Fruit fly (Drosophila melanogaster): Measurements from ENCODE around the gene CG34377.

Gene CG34377

DNA sequence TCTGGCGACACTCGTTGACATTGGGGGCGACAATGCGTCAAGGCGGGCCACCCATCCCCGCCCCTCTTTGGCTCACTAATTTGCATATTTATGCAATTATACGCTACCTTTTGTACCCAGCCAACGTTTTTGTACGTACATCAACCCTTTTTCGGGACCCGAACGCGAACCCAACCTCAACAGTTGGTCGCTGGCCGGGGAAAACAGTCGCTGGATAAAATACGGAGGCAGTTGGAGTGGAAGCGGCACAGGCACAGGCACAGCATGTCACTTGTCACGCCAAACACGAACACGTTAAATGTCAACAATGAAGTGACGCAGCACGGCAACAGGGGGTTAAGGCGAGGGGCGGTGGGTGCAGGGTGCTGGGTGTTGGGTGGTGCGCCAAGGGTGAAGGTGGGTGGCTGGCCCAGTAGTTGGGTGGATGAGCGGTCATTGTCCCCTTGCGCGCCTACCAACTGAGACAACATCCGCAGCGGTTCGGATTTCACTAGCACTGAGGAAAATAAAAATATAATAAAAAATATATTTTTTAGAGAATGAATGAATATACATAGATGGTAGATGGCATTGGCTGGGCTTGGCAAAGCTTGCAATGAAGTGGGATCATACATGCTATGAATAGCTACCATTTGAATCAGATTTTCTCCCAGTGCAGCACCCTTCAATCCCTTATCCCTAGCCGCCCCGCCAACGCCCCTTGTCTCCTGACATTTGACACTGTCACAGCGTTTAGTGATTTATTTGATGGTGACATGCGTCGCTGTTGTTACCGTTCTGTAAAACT, 63.0 kb downstream of the CG34377 start (continued):
- TF ChIP-seq CG10147 (GFP tag; optimal IDR thresholded peaks at IDR 0.05) (no peak), Dip2 (GFP tag; IDR thresholded peaks at IDR 0.05) (no peak), Abd-B (GFP tag; optimal IDR thresholded peaks at IDR 0.05) (no peak), Ada2b (GFP tag; IDR thresholded peaks at IDR 0.05) (peak; percentile 24; the same call in 1 of the 2 replicates), BtbVII (GFP tag; optimal IDR thresholded peaks at IDR 0.05) (no peak), Hr39 (optimal IDR thresholded peaks at IDR 0.05) (no peak), Max (GFP tag; optimal IDR thresholded peaks at IDR 0.05) (no peak), nom (GFP tag; optimal IDR thresholded peaks at IDR 0.05) (no peak), jumu (GFP tag; optimal IDR thresholded peaks at IDR 0.05) (no peak), CG16863 (GFP tag; optimal IDR thresholded peaks at IDR 0.05) (no peak), Myb (GFP tag; optimal IDR thresholded peaks at IDR 0.05) (no peak), CG2120 (GFP tag; optimal IDR thresholded peaks at IDR 0.05) (no peak), B-H2 (GFP tag; optimal IDR thresholded peaks at IDR 0.05) (no peak), fd3F (GFP tag; optimal IDR thresholded peaks at IDR 0.05) (no peak), Lhr (GFP tag; optimal IDR thresholded peaks at IDR 0.05) (no peak), kah (GFP tag; optimal IDR thresholded peaks at IDR 0.05) (no peak), fd64A (GFP tag; optimal IDR thresholded peaks at IDR 0.05) (no peak), CG2202 (tag; optimal IDR thresholded peaks at IDR 0.05) (no peak), CG4854 (GFP tag; optimal IDR thresholded peaks at IDR 0.05) (no peak), CG13624 (GFP tag; optimal IDR thresholded peaks at IDR 0.05) (no peak), CG15514 (GFP tag; optimal IDR thresholded peaks at IDR 0.05) (no peak), CG3995 (GFP tag; optimal IDR thresholded peaks at IDR 0.05) (no peak), Ets97D (GFP tag; optimal IDR thresholded peaks at IDR 0.05) (no peak), B-H1 (GFP tag; IDR thresholded peaks at IDR 0.05) (no peak), Spps (tag; optimal IDR thresholded peaks at IDR 0.05) (no peak), CG18011 (GFP tag; optimal IDR thresholded peaks at IDR 0.05) (no peak), CG4328 (GFP tag; optimal IDR thresholded peaks at IDR 0.05) (no peak), mam (GFP tag; optimal IDR thresholded peaks at IDR 0.05) (no peak), Six4 (GFP tag; optimal IDR thresholded peaks at IDR 0.05) (no peak), CG9727 (GFP tag; optimal IDR thresholded peaks at IDR 0.05) (no peak), CG1792 (GFP tag; optimal IDR thresholded peaks at IDR 0.05) (no peak), CG32767 (GFP tag; IDR thresholded peaks at IDR 0.05) (no peak), CG1024 (GFP tag; IDR thresholded peaks at IDR 0.05) (0 out of 2 replicates have a peak, but pooled peaks have one; percentile 13), ttk (GFP tag; IDR thresholded peaks at IDR 0.05) (no peak), D (optimal IDR thresholded peaks at IDR 0.05) (no peak), D (GFP tag; optimal IDR thresholded peaks at IDR 0.05) (peak; percentile 16), CG2712 (tag; optimal IDR thresholded peaks at IDR 0.05) (peak; percentile 52), kni (GFP tag; optimal IDR thresholded peaks at IDR 0.05) (no peak), pho (GFP tag; optimal IDR thresholded peaks at IDR 0.05) (no peak), CG1602 (GFP tag; optimal IDR thresholded peaks at IDR 0.05) (no peak), Gug (GFP tag; IDR thresholded peaks at IDR 0.05) (peak; percentile 37; the same call in 2 of the 4 replicates), ssp (GFP tag; IDR thresholded peaks at IDR 0.05) (no peak), maf-S (GFP tag; optimal IDR thresholded peaks at IDR 0.05) (no peak), CG7786 (GFP tag; optimal IDR thresholded peaks at IDR 0.05) (no peak), abd-A (tag; optimal IDR thresholded peaks at IDR 0.05) (peak; percentile 29), H15 (GFP tag; IDR thresholded peaks at IDR 0.05) (0 out of 3 replicates have a peak, but pooled peaks have one; percentile 22), onecut (GFP tag; IDR thresholded peaks at IDR 0.05) (peak; percentile 16; the same call in 1 of the 2 replicates), CG31224 (GFP tag; IDR thresholded peaks at IDR 0.05) (no peak), gfzf (GFP tag; optimal IDR thresholded peaks at IDR 0.05) (no peak), CG11696 (GFP tag; IDR thresholded peaks at IDR 0.05) (no peak)
